Worm (Caenorhabditis elegans) whole organism, L3 larva: Measurements from ENCODE around the gene F38E9.6.
"Not testable (repeated sequence)": the region's sequence is repeated elsewhere in the genome, so short reads cannot be mapped to it uniquely, and the experiment has no call there.

ENCODE experiments used
- ZK546.5 ChIP-seq: sonication (generic microtip); optimal IDR thresholded peaks from 2 replicates; lab custom pipeline; 2017; ENCODE audit warnings: missing biosample characterization, missing genetic modification characterization
- aly-2 ChIP-seq: fragments of 150-350 bp; optimal IDR thresholded peaks from 2 replicates; lab custom pipeline; 2014; ENCODE audit warnings: missing biosample characterization, missing genetic modification characterization
- ama-1 ChIP-seq: fragments of 150-350 bp; optimal IDR thresholded peaks from 2 replicates; lab custom pipeline; 2018
- ceh-28 ChIP-seq: fragments of 150-350 bp; optimal IDR thresholded peaks from 2 replicates; lab custom pipeline; 2014; ENCODE audit warnings: missing biosample characterization, missing genetic modification reagents, missing genetic modification characterization
- ceh-82 ChIP-seq: fragments of 150-350 bp; optimal IDR thresholded peaks from 2 replicates; lab custom pipeline; 2014; ENCODE audit warnings: missing biosample characterization, missing genetic modification characterization
- ceh-9 ChIP-seq: sonication (generic microtip); optimal IDR thresholded peaks from 2 replicates; lab custom pipeline; 2018; ENCODE audit warnings: missing biosample characterization, missing genetic modification characterization
- egl-27 ChIP-seq: sonication (generic microtip); optimal IDR thresholded peaks from 4 replicates; lab custom pipeline; 2017; ENCODE audit warnings: missing biosample characterization, missing genetic modification reagents, missing genetic modification characterization
- egl-5 ChIP-seq: fragments of 150-350 bp; optimal IDR thresholded peaks from 2 replicates; lab custom pipeline; 2017; ENCODE audit warnings: missing biosample characterization, missing genetic modification reagents, missing genetic modification characterization, inconsistent platforms
- elt-2 ChIP-seq: sonication (generic microtip); optimal IDR thresholded peaks from 2 replicates; lab custom pipeline; 2016; ENCODE audit warnings: missing genetic modification reagents, mild to moderate bottlenecking, missing genetic modification characterization, missing compliant biosample characterization
- elt-3 ChIP-seq, 3 experiments: fragments of 150-350 bp in 1 of 3; sonication (generic microtip) in 2 of 3; optimal IDR thresholded peaks; 2 replicates in 2 of 3; 4 replicates in 1 of 3; lab custom pipeline; 2014 to 2017; ENCODE audit warnings: missing biosample characterization in 3 of 3, missing genetic modification characterization in 3 of 3
- fkh-2 ChIP-seq: fragments of 150-350 bp; optimal IDR thresholded peaks from 2 replicates; lab custom pipeline; 2014; ENCODE audit warnings: missing biosample characterization, missing genetic modification reagents, missing genetic modification characterization
- fos-1 ChIP-seq: fragments of 150-350 bp; optimal IDR thresholded peaks from 2 replicates; lab custom pipeline; 2014; ENCODE audit warnings: missing biosample characterization, missing genetic modification characterization
- hmg-11 ChIP-seq: sonication (generic microtip); optimal IDR thresholded peaks from 2 replicates; lab custom pipeline; 2016; ENCODE audit warnings: missing genetic modification characterization, missing compliant biosample characterization
- lin-39 ChIP-seq: fragments of 150-350 bp; optimal IDR thresholded peaks from 2 replicates; lab custom pipeline; 2018; ENCODE audit warnings: missing biosample characterization, missing genetic modification reagents, missing genetic modification characterization
- lsy-12 ChIP-seq: sonication (generic microtip); optimal IDR thresholded peaks from 2 replicates; lab custom pipeline; 2016; ENCODE audit warnings: mild to moderate bottlenecking, missing genetic modification characterization, missing compliant biosample characterization
- mdl-1 ChIP-seq: fragments of 150-350 bp; optimal IDR thresholded peaks from 2 replicates; lab custom pipeline; 2014; ENCODE audit warnings: missing biosample characterization, missing genetic modification characterization
- mml-1 ChIP-seq: fragments of 150-350 bp; sonication (generic microtip); optimal IDR thresholded peaks from 3 replicates; lab custom pipeline; 2014; ENCODE audit warnings: missing biosample characterization, missing genetic modification characterization
- nfya-1 ChIP-seq: sonication (generic microtip); optimal IDR thresholded peaks from 2 replicates; lab custom pipeline; 2017; ENCODE audit warnings: missing genetic modification characterization, mild to moderate bottlenecking, missing compliant biosample characterization, antibody characterized with exemption, moderate library complexity; ENCODE audit not compliant: insufficient read depth
- nhr-11 ChIP-seq: fragments of 150-350 bp; optimal IDR thresholded peaks from 2 replicates; lab custom pipeline; 2014; ENCODE audit warnings: missing biosample characterization, missing genetic modification characterization
- nhr-12 ChIP-seq: fragments of 150-350 bp; optimal IDR thresholded peaks from 2 replicates; lab custom pipeline; 2014; ENCODE audit warnings: missing biosample characterization, missing genetic modification characterization
- nhr-23 ChIP-seq: fragments of 150-350 bp; optimal IDR thresholded peaks from 2 replicates; lab custom pipeline; 2014; ENCODE audit warnings: missing biosample characterization, missing genetic modification reagents, missing genetic modification characterization
- nhr-237 ChIP-seq: fragments of 150-350 bp; optimal IDR thresholded peaks from 2 replicates; lab custom pipeline; 2014; ENCODE audit warnings: missing biosample characterization, missing genetic modification characterization
- nhr-25 ChIP-seq: sonication (generic microtip); optimal IDR thresholded peaks from 2 replicates; lab custom pipeline; 2017; ENCODE audit warnings: missing biosample characterization, missing genetic modification characterization
- nhr-43 ChIP-seq: sonication (generic microtip); optimal IDR thresholded peaks from 2 replicates; lab custom pipeline; 2016; ENCODE audit warnings: mild to moderate bottlenecking, missing genetic modification characterization, missing compliant biosample characterization; ENCODE audit not compliant: poor library complexity, severe bottlenecking
- nhr-67 ChIP-seq: fragments of 150-350 bp; optimal IDR thresholded peaks from 2 replicates; lab custom pipeline; 2014; ENCODE audit warnings: missing biosample characterization, missing genetic modification characterization
- nhr-76 ChIP-seq: fragments of 150-350 bp; sonication (generic microtip); optimal IDR thresholded peaks from 5 replicates; lab custom pipeline; 2014; ENCODE audit warnings: missing biosample characterization, missing genetic modification characterization
- pha-4 ChIP-seq: fragments of 150-350 bp; optimal IDR thresholded peaks from 2 replicates; lab custom pipeline; 2014; ENCODE audit warnings: missing biosample characterization, missing genetic modification reagents, missing genetic modification characterization
- pqm-1 ChIP-seq: fragments of 150-350 bp; optimal IDR thresholded peaks from 2 replicates; lab custom pipeline; 2017; ENCODE audit warnings: missing biosample characterization, missing genetic modification characterization, inconsistent platforms
- skn-1 ChIP-seq: fragments of 150-350 bp; optimal IDR thresholded peaks from 2 replicates; lab custom pipeline; 2014; ENCODE audit warnings: missing biosample characterization, missing genetic modification characterization
- snpc-4 ChIP-seq: fragments of 150-350 bp; optimal IDR thresholded peaks from 2 replicates; lab custom pipeline; 2014; ENCODE audit warnings: missing biosample characterization, missing genetic modification characterization
- unc-39 ChIP-seq: sonication (generic microtip); optimal IDR thresholded peaks from 4 replicates; lab custom pipeline; 2017; ENCODE audit warnings: missing biosample characterization, missing genetic modification characterization
- unc-62 ChIP-seq: fragments of 150-350 bp; sonication (generic microtip); optimal IDR thresholded peaks from 4 replicates; lab custom pipeline; 2014; ENCODE audit warnings: missing biosample characterization, missing genetic modification reagents, missing genetic modification characterization
- zag-1 ChIP-seq: fragments of 150-350 bp; optimal IDR thresholded peaks from 2 replicates; lab custom pipeline; 2014; ENCODE audit warnings: missing biosample characterization, missing genetic modification characterization
- ztf-11 ChIP-seq: fragments of 150-350 bp; optimal IDR thresholded peaks from 2 replicates; lab custom pipeline; 2014; ENCODE audit warnings: missing biosample characterization, missing genetic modification characterization
- ztf-4 ChIP-seq: fragments of 150-350 bp; optimal IDR thresholded peaks from 2 replicates; lab custom pipeline; 2014; ENCODE audit warnings: missing biosample characterization, missing genetic modification characterization

Gene F38E9.6

ce11 chrX:16447116-16447515, 14.9 kb downstream of the F38E9.6 start:
- TF ChIP-seq aly-2 (tag; lab: Kevin White, UChicago): no peak
- no peak for TF ChIP-seq fkh-2 (tag; lab: Kevin White, UChicago)
- peak; percentile 23 for TF ChIP-seq nhr-25 (tag; lab: Kevin White, UChicago)
- TF ChIP-seq ceh-82: no peak
- no peak for TF ChIP-seq nfya-1 (tag; lab: Kevin White, UChicago)
- no peak for TF ChIP-seq ztf-4 (tag; lab: Kevin White, UChicago)
- no peak for TF ChIP-seq mml-1
- TF ChIP-seq nhr-67 (tag; lab: Kevin White, UChicago): no peak
- no peak for TF ChIP-seq ZK546.5 (tag; lab: Kevin White, UChicago)
- no peak for TF ChIP-seq skn-1 (tag; lab: Kevin White, UChicago)
- no peak for TF ChIP-seq ztf-11 (tag; lab: Kevin White, UChicago)
- TF ChIP-seq pha-4 (tag; lab: Kevin White, UChicago): peak; percentile 10
- TF ChIP-seq lin-39 (tag; lab: Kevin White, UChicago): no peak
- TF ChIP-seq zag-1: no peak
- TF ChIP-seq elt-3 (tag; optimal IDR thresholded peaks at IDR 0.05; lab: Kevin White, UChicago): no peak
- TF ChIP-seq, all 47 proteins: peak for 2

ce11 chrX:16451124-16451523, 18.9 kb downstream of the F38E9.6 start:
- TF ChIP-seq egl-5 (tag; lab: Kevin White, UChicago) (no peak), nhr-12 (tag; lab: Kevin White, UChicago) (no peak), ZK546.5 (tag; lab: Kevin White, UChicago) (no peak), nhr-67 (tag; lab: Kevin White, UChicago) (no peak), pha-4 (tag; lab: Kevin White, UChicago) (no peak), egl-27 (no peak), nhr-76 (tag; lab: Kevin White, UChicago) (no peak), unc-62 (GFP tag; lab: Kevin White, UChicago) (no peak), ama-1 (lab: Kevin White, UChicago) (no peak)

- TF ChIP-seq mdl-1, hmg-11, nhr-25 (tag; lab: Kevin White, UChicago): not testable (repeated sequence)
- TF ChIP-seq, all 47 proteins: peak for 0; not testable (repeated sequence) for 47
Observed at ce11 chrX:16451642-16452041, 19.4 kb downstream of the F38E9.6 start, which contains the start of gene F38E9.4. TSS of gene F38E9.4 (plus strand) at chrX:16451942.

ce11 chrX:16456659-16457058, 24.4 kb downstream of the F38E9.6 start, which contains the start of gene nas-39:
TSS of gene nas-39 (plus strand) at chrX:16456927.
- TF ChIP-seq unc-39 (tag; lab: Kevin White, UChicago): no peak
- no peak for TF ChIP-seq ceh-9 (tag; lab: Kevin White, UChicago)
- peak; percentile 12 for TF ChIP-seq pha-4 (tag; lab: Kevin White, UChicago)
- no peak for TF ChIP-seq nhr-237
- no peak for TF ChIP-seq nhr-43 (tag; lab: Kevin White, UChicago)
- TF ChIP-seq ztf-4 (tag; lab: Kevin White, UChicago): no peak
- TF ChIP-seq unc-62 (GFP tag; lab: Kevin White, UChicago): no peak
- TF ChIP-seq ceh-28 (tag; lab: Kevin White, UChicago): no peak
- no peak for TF ChIP-seq nhr-23
- TF ChIP-seq pqm-1 (tag; lab: Kevin White, UChicago): peak; percentile 56
- no peak for TF ChIP-seq nhr-25 (tag; lab: Kevin White, UChicago)
- TF ChIP-seq snpc-4 (tag; lab: Kevin White, UChicago): no peak
- no peak for TF ChIP-seq egl-5 (tag; lab: Kevin White, UChicago)
- peak; percentile 88 for TF ChIP-seq elt-2 (tag; lab: Kevin White, UChicago)
- TF ChIP-seq hmg-11 (tag; lab: Kevin White, UChicago): no peak
- TF ChIP-seq fos-1 (tag; lab: Kevin White, UChicago): no peak
- no peak for TF ChIP-seq ceh-82
- TF ChIP-seq lsy-12 (tag; lab: Kevin White, UChicago): no peak
- TF ChIP-seq nhr-11: no peak
